Fruit fly (Drosophila melanogaster): ENCODE measurements around the gene CG31038.

DNA sequence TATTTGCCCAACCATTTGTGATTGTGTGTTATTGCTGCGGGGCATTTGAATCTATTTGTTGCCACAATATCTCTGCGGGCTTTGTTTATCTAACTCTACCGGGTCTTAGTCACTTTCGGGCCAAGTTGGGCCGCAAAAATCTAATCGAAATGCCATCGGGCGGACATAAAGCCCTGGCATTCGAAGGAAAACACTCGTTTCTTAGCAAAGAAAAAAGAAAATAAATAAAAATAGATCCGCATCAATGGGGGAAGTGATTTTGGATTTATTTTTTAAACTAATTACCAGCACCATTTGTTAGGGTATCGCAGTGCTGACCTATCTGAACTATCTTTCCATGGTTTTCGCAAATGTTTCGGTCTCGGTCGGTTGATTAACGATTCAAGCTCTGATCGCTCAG lies 21.7 kb downstream of the CG31038 start:
- TF ChIP-seq CG15710 (tag; optimal IDR thresholded peaks at IDR 0.05) (no peak), CG34367 (tag; optimal IDR thresholded peaks at IDR 0.05) (no peak), D1 (tag; optimal IDR thresholded peaks at IDR 0.05) (no peak), CG32121 (GFP tag; IDR thresholded peaks at IDR 0.05) (no peak), EcR (GFP tag; optimal IDR thresholded peaks at IDR 0.05) (no peak), CG14655 (GFP tag; optimal IDR thresholded peaks at IDR 0.05) (peak; percentile 1)
